Worm (Caenorhabditis elegans) whole organism, L1 larva: ENCODE results near the gene dsb-1.

ENCODE experiments used
- C16A3.4 ChIP-seq: fragments of 150-350 bp; optimal IDR thresholded peaks from 2 replicates; lab custom pipeline; 2014; ENCODE audit warnings: missing biosample characterization, missing genetic modification characterization
- C34B4.2 ChIP-seq: sonication (generic microtip); optimal IDR thresholded peaks from 2 replicates; lab custom pipeline; 2017; ENCODE audit warnings: mild to moderate bottlenecking, missing genetic modification characterization, missing compliant biosample characterization
- aha-1 ChIP-seq: fragments of 150-350 bp; optimal IDR thresholded peaks from 2 replicates; lab custom pipeline; 2014; ENCODE audit warnings: missing biosample characterization, missing genetic modification characterization
- alr-1 ChIP-seq: fragments of 200-800 bp; sonication (Bioruptor generic); optimal IDR thresholded peaks from 2 replicates; lab custom pipeline; 2018; ENCODE audit warnings: borderline replicate concordance, mild to moderate bottlenecking, missing genetic modification characterization, missing compliant biosample characterization
- ama-1 ChIP-seq: fragments of 150-350 bp; optimal IDR thresholded peaks from 2 replicates; lab custom pipeline; 2014
- ceh-88 ChIP-seq: fragments of 200-800 bp; sonication (Bioruptor generic); IDR thresholded peaks from 2 replicates; pipeline ENCODE4 v1.3.6; 2022; ENCODE audit warnings: missing genetic modification characterization, missing compliant biosample characterization
- ces-1 ChIP-seq: fragments of 150-350 bp; optimal IDR thresholded peaks from 2 replicates; lab custom pipeline; 2014; ENCODE audit warnings: missing biosample characterization, missing genetic modification reagents, missing genetic modification characterization
- dpl-1 ChIP-seq, 3 experiments: fragments of 150-350 bp in 2 of 3; sonication (generic microtip) in 1 of 3; optimal IDR thresholded peaks; 2 replicates each; lab custom pipeline; 2014 to 2017; ENCODE audit warnings: missing biosample characterization in 3 of 3, missing genetic modification characterization in 3 of 3, missing genetic modification reagents in 3 of 3
- efl-1 ChIP-seq, 4 experiments: fragments of 150-350 bp; optimal IDR thresholded peaks in 3 of 4; peaks in 1 of 4; 1 replicate in 1 of 4; 2 replicates in 3 of 4; lab custom pipeline; 2014; ENCODE audit warnings: missing biosample characterization in 2 of 4, missing genetic modification characterization in 2 of 4, missing genetic modification reagents in 2 of 4
- egl-27 ChIP-seq, 2 experiments: fragments of 150-350 bp in 1 of 2; sonication (generic microtip); optimal IDR thresholded peaks; 3 replicates each; lab custom pipeline; 2017 to 2018; ENCODE audit warnings: missing biosample characterization in 2 of 2, missing genetic modification characterization in 2 of 2, missing genetic modification reagents in 2 of 2
- elt-2 ChIP-seq: sonication (generic microtip); optimal IDR thresholded peaks from 2 replicates; lab custom pipeline; 2016; ENCODE audit warnings: missing genetic modification characterization, mild to moderate bottlenecking, inconsistent platforms, missing compliant biosample characterization, missing genetic modification reagents
- fkh-10 ChIP-seq: sonication (generic microtip); optimal IDR thresholded peaks from 2 replicates; lab custom pipeline; 2017; ENCODE audit warnings: missing biosample characterization, missing genetic modification reagents, missing genetic modification characterization
- fkh-4 ChIP-seq: sonication (generic microtip); optimal IDR thresholded peaks from 2 replicates; lab custom pipeline; 2016; ENCODE audit warnings: missing compliant biosample characterization, missing genetic modification characterization, borderline replicate concordance
- grh-1 ChIP-seq: fragments of 200-800 bp; sonication (Bioruptor generic); IDR thresholded peaks from 2 replicates; pipeline ENCODE4 v1.3.6; 2022; ENCODE audit warnings: missing genetic modification reagents, missing genetic modification characterization, missing compliant biosample characterization
- irx-1 ChIP-seq: sonication (generic microtip); optimal IDR thresholded peaks from 2 replicates; lab custom pipeline; 2016; ENCODE audit warnings: missing genetic modification characterization, missing compliant biosample characterization
- jun-1 ChIP-seq: fragments of 150-350 bp; optimal IDR thresholded peaks from 2 replicates; lab custom pipeline; 2014; ENCODE audit warnings: missing biosample characterization, missing genetic modification reagents, missing genetic modification characterization
- lin-15B ChIP-seq: fragments of 150-350 bp; sonication (generic microtip); optimal IDR thresholded peaks from 3 replicates; lab custom pipeline; 2014; ENCODE audit warnings: missing biosample characterization, missing genetic modification characterization
- lin-35 ChIP-seq, 2 experiments: fragments of 150-350 bp; optimal IDR thresholded peaks; 2 replicates each; lab custom pipeline; 2014; ENCODE audit warnings: missing biosample characterization in 2 of 2, missing genetic modification characterization in 2 of 2, missing genetic modification reagents in 2 of 2
- mab-9 ChIP-seq: fragments of 200-800 bp; sonication (Bioruptor generic); IDR thresholded peaks from 2 replicates; pipeline ENCODE4 v1.3.6; 2022; ENCODE audit warnings: missing genetic modification reagents, missing genetic modification characterization, missing compliant biosample characterization
- mef-2 ChIP-seq: fragments of 150-350 bp; optimal IDR thresholded peaks from 2 replicates; lab custom pipeline; 2014; ENCODE audit warnings: missing biosample characterization, missing genetic modification characterization
- nhr-11 ChIP-seq: fragments of 150-350 bp; optimal IDR thresholded peaks from 2 replicates; lab custom pipeline; 2014; ENCODE audit warnings: missing biosample characterization, missing genetic modification characterization
- nhr-12 ChIP-seq: sonication (generic microtip); optimal IDR thresholded peaks from 2 replicates; lab custom pipeline; 2017; ENCODE audit warnings: missing biosample characterization, missing genetic modification characterization
- nhr-20 ChIP-seq: sonication (generic microtip); optimal IDR thresholded peaks from 2 replicates; lab custom pipeline; 2016; ENCODE audit warnings: mild to moderate bottlenecking, missing genetic modification characterization, missing compliant biosample characterization
- nhr-28 ChIP-seq: fragments of 150-350 bp; optimal IDR thresholded peaks from 2 replicates; lab custom pipeline; 2014; ENCODE audit warnings: missing biosample characterization, missing genetic modification characterization
- nhr-47 ChIP-seq: sonication (generic microtip); optimal IDR thresholded peaks from 2 replicates; lab custom pipeline; 2016; ENCODE audit warnings: mild to moderate bottlenecking, missing genetic modification characterization, moderate library complexity, missing compliant biosample characterization
- nhr-77 ChIP-seq: fragments of 150-350 bp; optimal IDR thresholded peaks from 2 replicates; lab custom pipeline; 2014; ENCODE audit warnings: missing biosample characterization, missing genetic modification characterization
- nhr-85 ChIP-seq: sonication (generic microtip); peaks from one replicate; lab custom pipeline; 2016; ENCODE audit warnings: missing genetic modification characterization, inconsistent platforms, missing compliant biosample characterization
- nhr-90 ChIP-seq: sonication (generic microtip); optimal IDR thresholded peaks from 2 replicates; lab custom pipeline; 2016; ENCODE audit warnings: mild to moderate bottlenecking, missing genetic modification characterization, missing compliant biosample characterization; ENCODE audit not compliant: poor library complexity
- pax-3 ChIP-seq: fragments of 200-800 bp; sonication (Bioruptor generic); optimal IDR thresholded peaks from 2 replicates; lab custom pipeline; 2018; ENCODE audit warnings: mild to moderate bottlenecking, missing genetic modification characterization, moderate library complexity, missing compliant biosample characterization
- snpc-4 ChIP-seq: fragments of 150-350 bp; optimal IDR thresholded peaks from 2 replicates; lab custom pipeline; 2014; ENCODE audit warnings: missing biosample characterization, missing genetic modification characterization
- snu-23 ChIP-seq: sonication (generic microtip); optimal IDR thresholded peaks from 2 replicates; lab custom pipeline; 2016; ENCODE audit warnings: missing genetic modification characterization, missing compliant biosample characterization
- sox-4 ChIP-seq: sonication (generic microtip); optimal IDR thresholded peaks from 2 replicates; lab custom pipeline; 2016; ENCODE audit warnings: missing genetic modification characterization, missing compliant biosample characterization
- sptf-1 ChIP-seq: fragments of 150-350 bp; optimal IDR thresholded peaks from 2 replicates; lab custom pipeline; 2014; ENCODE audit warnings: missing biosample characterization, missing genetic modification characterization
- sup-37 ChIP-seq: fragments of 200-800 bp; sonication (Bioruptor generic); optimal IDR thresholded peaks from 2 replicates; lab custom pipeline; 2018; ENCODE audit warnings: mild to moderate bottlenecking, missing genetic modification characterization, missing compliant biosample characterization
- tlp-1 ChIP-seq: fragments of 150-350 bp; optimal IDR thresholded peaks from 2 replicates; lab custom pipeline; 2014; ENCODE audit warnings: missing biosample characterization, missing genetic modification characterization
- unc-30 ChIP-seq: sonication (generic microtip); optimal IDR thresholded peaks from 2 replicates; lab custom pipeline; 2017; ENCODE audit warnings: missing biosample characterization, missing genetic modification characterization
- unc-62 ChIP-seq: fragments of 150-350 bp; optimal IDR thresholded peaks from 2 replicates; lab custom pipeline; 2014; ENCODE audit warnings: missing biosample characterization, missing genetic modification reagents, missing genetic modification characterization
- zag-1 ChIP-seq: fragments of 150-350 bp; optimal IDR thresholded peaks from 2 replicates; lab custom pipeline; 2014; ENCODE audit warnings: missing biosample characterization, missing genetic modification characterization
- ztf-11 ChIP-seq, 2 experiments: sonication (generic microtip); optimal IDR thresholded peaks; 2 replicates each; lab custom pipeline; 2016 to 2017; ENCODE audit warnings: missing genetic modification characterization in 2 of 2, missing biosample characterization in 1 of 2, missing compliant biosample characterization in 1 of 2
- ztf-4 ChIP-seq: fragments of 150-350 bp; optimal IDR thresholded peaks from 2 replicates; lab custom pipeline; 2014; ENCODE audit warnings: missing biosample characterization, missing genetic modification characterization

dsb-1 gene

ce11 chrIV:12441715-12442114, 33.0 kb downstream of the dsb-1 start, which contains the start of gene C25G4.17:
TSS of gene C25G4.17 (plus strand) at chrIV:12442015.
- TF ChIP-seq grh-1 (GFP tag; lab: Robert Waterston, UW), result no peak
- TF ChIP-seq tlp-1 (tag; lab: Kevin White, UChicago), result no peak
- TF ChIP-seq elt-2, result no peak
- TF ChIP-seq mab-9 (GFP tag; lab: Robert Waterston, UW), result no peak
- no peak for TF ChIP-seq egl-27 (tag; optimal IDR thresholded peaks at IDR 0.05; lab: Kevin White, UChicago)
- TF ChIP-seq mef-2 (tag; lab: Kevin White, UChicago), result no peak
- no peak for TF ChIP-seq nhr-11 (tag; lab: Kevin White, UChicago)
- no peak for TF ChIP-seq nhr-20
- TF ChIP-seq unc-30, result no peak
- no peak for TF ChIP-seq sup-37 (GFP tag; lab: Kevin White, UChicago)
- TF ChIP-seq nhr-28 (tag; lab: Kevin White, UChicago), result no peak
- no peak for TF ChIP-seq zag-1 (tag; lab: Kevin White, UChicago)
- no peak for TF ChIP-seq dpl-1 (GFP tag; optimal IDR thresholded peaks at IDR 0.05; lab: Kevin White, UChicago)
- TF ChIP-seq nhr-90 (tag; lab: Kevin White, UChicago), result no peak
- TF ChIP-seq fkh-4 (tag; lab: Kevin White, UChicago), result no peak
- TF ChIP-seq ztf-4 (tag; lab: Kevin White, UChicago), result no peak

- TF ChIP-seq C34B4.2 (tag; lab: Kevin White, UChicago), result no peak
- no peak for TF ChIP-seq ceh-88 (GFP tag; lab: Robert Waterston, UW)
- TF ChIP-seq ama-1 (lab: Kevin White, UChicago), result no peak
- TF ChIP-seq fkh-10, result no peak
- no peak for TF ChIP-seq snu-23 (GFP tag; lab: Kevin White, UChicago)
- no peak for TF ChIP-seq ztf-11 (tag; optimal IDR thresholded peaks at IDR 0.05; lab: Kevin White, UChicago)
- no peak for TF ChIP-seq irx-1 (tag; lab: Kevin White, UChicago)
- no peak for TF ChIP-seq snpc-4
- TF ChIP-seq aha-1, result no peak
- no peak for TF ChIP-seq nhr-12 (tag; lab: Kevin White, UChicago)
- TF ChIP-seq efl-1 (optimal IDR thresholded peaks at IDR 0.05; lab: Kevin White, UChicago), result no peak
- no peak for TF ChIP-seq efl-1 (GFP tag; optimal IDR thresholded peaks at IDR 0.05 in 1 of 2; lab: Kevin White, UChicago)
- no peak for TF ChIP-seq C16A3.4 (tag; lab: Kevin White, UChicago)
- TF ChIP-seq nhr-77 (tag; lab: Kevin White, UChicago), result no peak
- TF ChIP-seq elt-2, result no peak
- TF ChIP-seq nhr-85 (tag; lab: Kevin White, UChicago), result no peak
- TF ChIP-seq unc-62, result no peak
- no peak for TF ChIP-seq alr-1
Observed at ce11 chrIV:12443936-12444335, 35.2 kb downstream of the dsb-1 start, which contains the start of gene C25G4.2. TSS of gene C25G4.2 (minus strand) at chrIV:12444035.

ce11 chrIV:12445463-12445934, 36.8 kb downstream of the dsb-1 start, which contains the start of gene C25G4.3:
TSS of gene C25G4.3 (minus strand) at chrIV:12445884.
- TF ChIP-seq jun-1 (tag; lab: Kevin White, UChicago) (no peak), pax-3 (tag; lab: Kevin White, UChicago) (no peak), lin-15B (tag; lab: Kevin White, UChicago) (no peak), nhr-47 (tag; lab: Kevin White, UChicago) (no peak), ama-1 (lab: Kevin White, UChicago) (no peak), ces-1 (GFP tag; lab: Kevin White, UChicago) (no peak), tlp-1 (tag; lab: Kevin White, UChicago) (no peak), sptf-1 (tag; lab: Kevin White, UChicago) (no peak), elt-2 (no peak), lin-35 (GFP tag; optimal IDR thresholded peaks at IDR 0.05; lab: Kevin White, UChicago) (no peak), sox-4 (tag; lab: Kevin White, UChicago) (no peak)
- TF ChIP-seq, all 84 proteins: peak for 0
